Fruit fly (Drosophila melanogaster) whole organism, embryonic: ENCODE results near the gene nbs.

Source experiments
- Abd-B ChIP-seq: fragments of 200-800 bp; sonication (Bioruptor generic); optimal IDR thresholded peaks from 2 replicates; lab custom pipeline; 2018; ENCODE audit warnings: missing biosample characterization, mild to moderate bottlenecking, missing genetic modification characterization, moderate library complexity
- Bgb ChIP-seq: fragments of 200-800 bp; sonication (Bioruptor generic); IDR thresholded peaks from 2 replicates; pipeline ENCODE4 v1.3.6; 2022; ENCODE audit warnings: missing biosample characterization, missing genetic modification characterization; ENCODE audit not compliant: partially characterized antibody
- Blimp-1 ChIP-seq: fragments of 200-800 bp; sonication (Bioruptor generic); optimal IDR thresholded peaks from 3 replicates; lab custom pipeline; 2018; ENCODE audit warnings: missing biosample characterization, missing genetic modification characterization, mild to moderate bottlenecking, moderate library complexity, missing genetic modification reagents
- C15 ChIP-seq: fragments of 200-800 bp; sonication (Bioruptor generic); IDR thresholded peaks from 3 replicates; pipeline ENCODE4 v1.3.6; 2022; ENCODE audit warnings: missing biosample characterization, missing genetic modification characterization
- CG10431 ChIP-seq: fragments of 200-800 bp; sonication (Bioruptor generic); optimal IDR thresholded peaks from 3 replicates; lab custom pipeline; 2018; ENCODE audit warnings: missing biosample characterization, mild to moderate bottlenecking, missing genetic modification characterization
- CG11247 ChIP-seq: fragments of 200-800 bp; sonication (Bioruptor generic); IDR thresholded peaks from 2 replicates; pipeline ENCODE4 v1.3.6; 2022; ENCODE audit warnings: missing biosample characterization, missing genetic modification characterization
- CG12104 ChIP-seq: fragments of 200-800 bp; sonication (Bioruptor generic); optimal IDR thresholded peaks from 3 replicates; lab custom pipeline; 2016; ENCODE audit warnings: missing biosample characterization, missing genetic modification characterization
- CG14441 ChIP-seq: fragments of 200-800 bp; sonication (Bioruptor generic); IDR thresholded peaks from 2 replicates; pipeline ENCODE4 v1.3.6; 2022; ENCODE audit warnings: missing biosample characterization, missing genetic modification characterization
- CG17359 ChIP-seq: fragments of 200-800 bp; sonication (Bioruptor generic); optimal IDR thresholded peaks from 3 replicates; lab custom pipeline; 2018; ENCODE audit warnings: missing biosample characterization, mild to moderate bottlenecking, missing genetic modification characterization, moderate library complexity
- CG17361 ChIP-seq: fragments of 200-800 bp; sonication (Bioruptor generic); IDR thresholded peaks from 3 replicates; pipeline ENCODE4 v1.3.6; 2022; ENCODE audit warnings: missing biosample characterization, missing genetic modification characterization
- CG31388 ChIP-seq: fragments of 200-800 bp; sonication (Bioruptor generic); optimal IDR thresholded peaks from 2 replicates; lab custom pipeline; 2016; ENCODE audit warnings: missing biosample characterization, missing genetic modification characterization
- CG4617 ChIP-seq: fragments of 200-800 bp; sonication (Bioruptor generic); optimal IDR thresholded peaks from 3 replicates; lab custom pipeline; 2016; ENCODE audit warnings: missing biosample characterization, missing genetic modification characterization, borderline replicate concordance
- CG5953 ChIP-seq: fragments of 200-800 bp; sonication (Bioruptor generic); IDR thresholded peaks from 2 replicates; pipeline ENCODE4 v1.3.6; 2022; ENCODE audit warnings: missing biosample characterization, missing genetic modification characterization
- CG6683 ChIP-seq: fragments of 200-800 bp; sonication (Bioruptor generic); optimal IDR thresholded peaks from 2 replicates; lab custom pipeline; 2017; ENCODE audit warnings: missing biosample characterization, mild to moderate bottlenecking, missing genetic modification characterization, missing genetic modification reagents
- CG7271 ChIP-seq: fragments of 200-800 bp; sonication (Bioruptor generic); optimal IDR thresholded peaks from 2 replicates; lab custom pipeline; 2018; ENCODE audit warnings: missing biosample characterization, mild to moderate bottlenecking, missing genetic modification characterization, moderate library complexity
- CG8944 ChIP-seq: fragments of 200-800 bp; sonication (Bioruptor generic); optimal IDR thresholded peaks from 3 replicates; lab custom pipeline; 2016; ENCODE audit warnings: missing biosample characterization, missing genetic modification characterization
- CG9797 ChIP-seq: fragments of 200-800 bp; sonication (Bioruptor generic); optimal IDR thresholded peaks from 3 replicates; lab custom pipeline; 2018; ENCODE audit warnings: missing biosample characterization, mild to moderate bottlenecking, missing genetic modification characterization
- CG9876 ChIP-seq: fragments of 200-800 bp; sonication (Bioruptor generic); optimal IDR thresholded peaks from 2 replicates; lab custom pipeline; 2016; ENCODE audit warnings: missing biosample characterization, missing genetic modification characterization
- D19B ChIP-seq: fragments of 200-800 bp; sonication (Bioruptor generic); optimal IDR thresholded peaks from 2 replicates; lab custom pipeline; 2017; ENCODE audit warnings: missing biosample characterization, mild to moderate bottlenecking, missing genetic modification characterization
- Dip2 ChIP-seq: fragments of 200-800 bp; sonication (Bioruptor generic); IDR thresholded peaks from 2 replicates; pipeline ENCODE4 v1.3.6; 2022; ENCODE audit warnings: missing biosample characterization, missing genetic modification characterization
- Drgx ChIP-seq: fragments of 200-800 bp; sonication (Bioruptor generic); IDR thresholded peaks from 2 replicates; pipeline ENCODE4 v1.3.6; 2022; ENCODE audit warnings: missing biosample characterization, missing genetic modification characterization
- Fer2 ChIP-seq: fragments of 200-800 bp; sonication (Bioruptor generic); optimal IDR thresholded peaks from 2 replicates; lab custom pipeline; 2018; ENCODE audit warnings: missing biosample characterization, mild to moderate bottlenecking, missing genetic modification characterization, moderate library complexity
- Hand ChIP-seq: fragments of 200-800 bp; sonication (Bioruptor generic); optimal IDR thresholded peaks from 2 replicates; lab custom pipeline; 2017; ENCODE audit warnings: mild to moderate bottlenecking, missing biosample characterization, missing genetic modification reagents, missing genetic modification characterization
- Hr3 ChIP-seq: fragments of 200-800 bp; sonication (Bioruptor generic); optimal IDR thresholded peaks from 3 replicates; lab custom pipeline; 2016; ENCODE audit warnings: missing biosample characterization, missing genetic modification characterization
- Jarid2 ChIP-seq: fragments of 200-800 bp; sonication (Bioruptor generic); optimal IDR thresholded peaks from 3 replicates; lab custom pipeline; 2017; ENCODE audit warnings: mild to moderate bottlenecking, missing biosample characterization, missing genetic modification reagents, missing genetic modification characterization
- MESR4 ChIP-seq: fragments of 200-800 bp; sonication (Bioruptor generic); optimal IDR thresholded peaks from 2 replicates; lab custom pipeline; 2018; ENCODE audit warnings: missing biosample characterization, mild to moderate bottlenecking, missing genetic modification characterization, moderate library complexity
- Med ChIP-seq: fragments of 200-800 bp; sonication (Bioruptor generic); peaks from one replicate; lab custom pipeline; 2016; ENCODE audit warnings: missing biosample characterization, missing genetic modification characterization, mild to moderate bottlenecking, inconsistent platforms, moderate library complexity
- Myb ChIP-seq: fragments of 200-800 bp; sonication (Bioruptor generic); optimal IDR thresholded peaks from 2 replicates; lab custom pipeline; 2016; ENCODE audit warnings: missing biosample characterization, missing genetic modification characterization
- Opbp ChIP-seq: fragments of 200-800 bp; sonication (Bioruptor generic); IDR thresholded peaks from 3 replicates; pipeline ENCODE4 v1.3.6; 2022; ENCODE audit warnings: missing biosample characterization, missing genetic modification characterization; ENCODE audit not compliant: partially characterized antibody
- PHDP ChIP-seq: fragments of 200-800 bp; sonication (Bioruptor generic); optimal IDR thresholded peaks from 3 replicates; lab custom pipeline; 2018; ENCODE audit warnings: missing biosample characterization, mild to moderate bottlenecking, missing genetic modification characterization, moderate library complexity
- Rfx ChIP-seq: fragments of 200-800 bp; sonication (Bioruptor generic); IDR thresholded peaks from 2 replicates; pipeline ENCODE4 v1.3.6; 2022; ENCODE audit warnings: missing biosample characterization, missing genetic modification characterization
- Trl ChIP-seq, 3 experiments: fragments of >200 bp in 2 of 3; fragments of 200-800 bp in 1 of 3; sonication (Bioruptor generic) in 1 of 3; optimal IDR thresholded peaks; 2 replicates in 1 of 3; 3 replicates in 2 of 3; lab custom pipeline; 2016 to 2017; ENCODE audit warnings: missing biosample characterization in 1 of 3, missing genetic modification characterization in 1 of 3
- Vsx1 ChIP-seq: fragments of 200-800 bp; sonication (Bioruptor generic); optimal IDR thresholded peaks from 2 replicates; lab custom pipeline; 2017; ENCODE audit warnings: missing biosample characterization, mild to moderate bottlenecking, missing genetic modification characterization, missing genetic modification reagents
- Xbp1 ChIP-seq: fragments of 200-800 bp; sonication (Bioruptor generic); optimal IDR thresholded peaks from 3 replicates; lab custom pipeline; 2016; ENCODE audit warnings: missing biosample characterization, mild to moderate bottlenecking, missing genetic modification characterization
- Xrp1 ChIP-seq: fragments of 200-800 bp; sonication (Bioruptor generic); IDR thresholded peaks from 2 replicates; pipeline ENCODE4 v1.3.6; 2022; ENCODE audit warnings: missing biosample characterization, missing genetic modification characterization
- al ChIP-seq: fragments of 200-800 bp; sonication (Bioruptor generic); IDR thresholded peaks from 2 replicates; pipeline ENCODE4 v1.3.6; 2022; ENCODE audit warnings: missing biosample characterization, missing genetic modification characterization
- ci ChIP-seq: fragments of 200-800 bp; sonication (Bioruptor generic); IDR thresholded peaks from 3 replicates; pipeline ENCODE4 v1.3.6; 2022; ENCODE audit warnings: missing biosample characterization, missing genetic modification characterization
- crol ChIP-seq: fragments of 200-800 bp; sonication (Bioruptor generic); IDR thresholded peaks from 2 replicates; pipeline ENCODE4 v1.3.6; 2022; ENCODE audit warnings: missing biosample characterization, missing genetic modification characterization
- dimm ChIP-seq: fragments of 200-800 bp; sonication (Bioruptor generic); IDR thresholded peaks from 2 replicates; pipeline ENCODE4 v1.3.6; 2022; ENCODE audit warnings: missing biosample characterization, missing genetic modification characterization
- dysf ChIP-seq: fragments of 200-800 bp; sonication (Bioruptor generic); IDR thresholded peaks from 3 replicates; pipeline ENCODE4 v1.3.6; 2022; ENCODE audit warnings: missing biosample characterization, missing genetic modification characterization
- emc ChIP-seq: fragments of 200-800 bp; sonication (Bioruptor generic); optimal IDR thresholded peaks from 2 replicates; lab custom pipeline; 2016; ENCODE audit warnings: missing biosample characterization, missing genetic modification characterization
- knrl ChIP-seq: fragments of 200-800 bp; sonication (Bioruptor generic); IDR thresholded peaks from 3 replicates; pipeline ENCODE4 v1.3.6; 2022; ENCODE audit warnings: missing biosample characterization, missing genetic modification characterization; ENCODE audit not compliant: partially characterized antibody
- odd ChIP-seq: fragments of 200-800 bp; sonication (Bioruptor generic); optimal IDR thresholded peaks from 2 replicates; lab custom pipeline; 2017; ENCODE audit warnings: missing biosample characterization, mild to moderate bottlenecking, missing genetic modification characterization
- ranshi ChIP-seq: fragments of 200-800 bp; sonication (Bioruptor generic); IDR thresholded peaks from 2 replicates; pipeline ENCODE4 v1.3.6; 2022; ENCODE audit warnings: missing biosample characterization, missing genetic modification characterization
- ro ChIP-seq: fragments of 200-800 bp; sonication (Bioruptor generic); IDR thresholded peaks from 2 replicates; pipeline ENCODE4 v1.3.6; 2022; ENCODE audit warnings: missing biosample characterization, missing genetic modification characterization
- sens-2 ChIP-seq: fragments of 200-800 bp; sonication (Bioruptor generic); IDR thresholded peaks from 2 replicates; pipeline ENCODE4 v1.3.6; 2022; ENCODE audit warnings: missing biosample characterization, missing genetic modification characterization
- stc ChIP-seq: fragments of 200-800 bp; sonication (Bioruptor generic); IDR thresholded peaks from 2 replicates; pipeline ENCODE4 v1.3.6; 2022; ENCODE audit warnings: missing biosample characterization, missing genetic modification characterization
- tna ChIP-seq: fragments of 200-800 bp; sonication (Bioruptor generic); IDR thresholded peaks from 2 replicates; pipeline ENCODE4 v1.3.6; 2022; ENCODE audit warnings: missing biosample characterization, missing genetic modification characterization; ENCODE audit not compliant: partially characterized antibody
- unc-4 ChIP-seq: fragments of 200-800 bp; sonication (Bioruptor generic); IDR thresholded peaks from 2 replicates; pipeline ENCODE4 v1.3.6; 2022; ENCODE audit warnings: missing biosample characterization, missing genetic modification characterization; ENCODE audit not compliant: partially characterized antibody
- vnd ChIP-seq: fragments of 200-800 bp; sonication (Bioruptor generic); IDR thresholded peaks from 3 replicates; pipeline ENCODE4 v1.3.6; 2022; ENCODE audit warnings: missing biosample characterization, missing genetic modification characterization; ENCODE audit not compliant: partially characterized antibody
- zfh1 ChIP-seq: fragments of 200-800 bp; sonication (Bioruptor generic); IDR thresholded peaks from 3 replicates; pipeline ENCODE4 v1.3.6; 2022; ENCODE audit warnings: missing biosample characterization, missing genetic modification characterization

nbs gene

DNA sequence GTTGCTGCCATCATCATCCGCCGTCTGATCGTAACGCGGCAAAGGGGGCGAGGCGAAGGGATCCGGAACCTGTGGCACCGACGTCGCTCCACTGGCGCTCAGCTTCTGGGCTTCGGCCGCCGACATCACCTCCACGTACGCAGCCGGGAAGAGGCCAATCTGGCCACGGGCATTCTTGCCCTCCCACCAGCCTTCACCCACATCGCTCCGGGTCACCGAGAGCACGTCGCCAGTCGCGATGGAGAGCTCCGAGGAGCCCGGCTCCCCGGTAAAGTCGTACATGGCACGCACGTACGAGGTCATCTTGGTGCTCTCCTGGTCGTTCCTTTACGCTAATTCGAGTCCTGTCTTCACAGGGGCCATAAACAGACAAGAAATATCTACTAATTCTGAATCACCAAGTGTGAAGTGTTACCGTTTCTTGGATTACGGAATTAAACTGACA is 9.6 kb downstream of the nbs start, which contains the start of gene SH3PX1 (continued):
- TF ChIP-seq CG9876, result no peak
- TF ChIP-seq Dip2 (GFP tag; lab: Robert Waterston, UW), result no peak
- TF ChIP-seq vnd (GFP tag; lab: Robert Waterston, UW), result no peak
- TF ChIP-seq emc, result no peak
- no peak for TF ChIP-seq Blimp-1 (GFP tag; lab: Kevin White, UChicago)
- no peak for TF ChIP-seq C15 (GFP tag; lab: Robert Waterston, UW)
- no peak for TF ChIP-seq Drgx
- no peak for TF ChIP-seq Vsx1
- no peak for TF ChIP-seq CG11247 (GFP tag; lab: Robert Waterston, UW)
- TF ChIP-seq D19B (GFP tag; lab: Kevin White, UChicago), result no peak
- no peak for TF ChIP-seq knrl (GFP tag; lab: Robert Waterston, UW)
- TF ChIP-seq PHDP (tag; lab: Kevin White, UChicago), result no peak
- no peak for TF ChIP-seq Hr3
- no peak for TF ChIP-seq odd (GFP tag; lab: Kevin White, UChicago)
- no peak for TF ChIP-seq ci (GFP tag; lab: Robert Waterston, UW)
- 0 out of 2 replicates have a peak, but pooled peaks have one; percentile 47 for TF ChIP-seq crol
- TF ChIP-seq Rfx, result no peak
- TF ChIP-seq CG17359 (tag; lab: Kevin White, UChicago), result no peak
- no peak for TF ChIP-seq CG10431 (GFP tag; lab: Kevin White, UChicago)
- no peak for TF ChIP-seq Hand (GFP tag; lab: Kevin White, UChicago)
- TF ChIP-seq sens-2, result no peak
- TF ChIP-seq dysf (GFP tag; lab: Robert Waterston, UW), result no peak
- no peak for TF ChIP-seq ranshi (GFP tag; lab: Robert Waterston, UW)
- TF ChIP-seq CG17361 (GFP tag; lab: Robert Waterston, UW), result no peak
- no peak for TF ChIP-seq CG5953 (GFP tag; lab: Robert Waterston, UW)
- TF ChIP-seq Trl (optimal IDR thresholded peaks at IDR 0.05; lab: Kevin White, UChicago), result no peak
- TF ChIP-seq Trl (GFP tag; optimal IDR thresholded peaks at IDR 0.05; lab: Kevin White, UChicago), result no peak
- no peak for TF ChIP-seq CG6683 (GFP tag; lab: Kevin White, UChicago)
- TF ChIP-seq Xrp1 (GFP tag; lab: Robert Waterston, UW), result no peak
- no peak for TF ChIP-seq Myb
- no peak for TF ChIP-seq stc (GFP tag; lab: Robert Waterston, UW)
- TF ChIP-seq CG12104 (GFP tag; lab: Kevin White, UChicago), result no peak
- no peak for TF ChIP-seq Fer2 (tag; lab: Kevin White, UChicago)
- TF ChIP-seq CG8944, result no peak
- TF ChIP-seq unc-4 (GFP tag; lab: Robert Waterston, UW), result no peak
- peak; percentile 97 for TF ChIP-seq MESR4 (GFP tag; lab: Kevin White, UChicago)
- TF ChIP-seq Xbp1 (GFP tag; lab: Kevin White, UChicago), result no peak
- TF ChIP-seq CG14441 (GFP tag; lab: Robert Waterston, UW), result no peak
- peak; percentile 48 for TF ChIP-seq CG4617 (GFP tag; lab: Kevin White, UChicago)
- no peak for TF ChIP-seq Abd-B (GFP tag; lab: Kevin White, UChicago)
- peak; percentile 86 for TF ChIP-seq Med
- TF ChIP-seq CG31388 (GFP tag; lab: Kevin White, UChicago), result no peak
- no peak for TF ChIP-seq CG7271 (tag; lab: Kevin White, UChicago)
- no peak for TF ChIP-seq zfh1 (GFP tag; lab: Robert Waterston, UW)
- 0 out of 2 replicates have a peak, but pooled peaks have one; percentile 36 for TF ChIP-seq tna
- TF ChIP-seq al (GFP tag; lab: Robert Waterston, UW), result no peak
- TF ChIP-seq CG9797 (GFP tag; lab: Kevin White, UChicago), result no peak
- no peak for TF ChIP-seq dimm (GFP tag; lab: Robert Waterston, UW)
- TF ChIP-seq Bgb (GFP tag; lab: Robert Waterston, UW), result peak; percentile 51; the same call in 1 of the 2 replicates
- TF ChIP-seq Opbp, result 0 out of 3 replicates have a peak, but pooled peaks have one; percentile 23
- peak; percentile 38 for TF ChIP-seq Jarid2 (GFP tag; lab: Kevin White, UChicago)
- no peak for TF ChIP-seq ro (GFP tag; lab: Robert Waterston, UW)
